Worm (Caenorhabditis elegans) whole organism, L1 larva: ENCODE data around the gene dyci-1.

Experiments used
- C04F5.9 ChIP-seq: sonication (generic microtip); optimal IDR thresholded peaks from 2 replicates; lab custom pipeline; 2016; ENCODE audit warnings: missing genetic modification characterization, missing compliant biosample characterization
- alr-1 ChIP-seq: fragments of 200-800 bp; sonication (Bioruptor generic); optimal IDR thresholded peaks from 2 replicates; lab custom pipeline; 2018; ENCODE audit warnings: borderline replicate concordance, mild to moderate bottlenecking, missing genetic modification characterization, missing compliant biosample characterization
- aly-2 ChIP-seq: fragments of 150-350 bp; optimal IDR thresholded peaks from 2 replicates; lab custom pipeline; 2014; ENCODE audit warnings: missing biosample characterization, missing genetic modification characterization
- ama-1 ChIP-seq: fragments of 150-350 bp; optimal IDR thresholded peaks from 2 replicates; lab custom pipeline; 2014
- blmp-1 ChIP-seq: fragments of 150-350 bp; optimal IDR thresholded peaks from 2 replicates; lab custom pipeline; 2014; ENCODE audit warnings: missing biosample characterization, missing genetic modification characterization
- ceh-90 ChIP-seq: sonication (generic microtip); optimal IDR thresholded peaks from 2 replicates; lab custom pipeline; 2016; ENCODE audit warnings: missing genetic modification characterization, missing compliant biosample characterization
- ces-1 ChIP-seq: fragments of 150-350 bp; optimal IDR thresholded peaks from 2 replicates; lab custom pipeline; 2014; ENCODE audit warnings: missing biosample characterization, missing genetic modification reagents, missing genetic modification characterization
- dpl-1 ChIP-seq, 3 experiments: fragments of 150-350 bp in 2 of 3; sonication (generic microtip) in 1 of 3; optimal IDR thresholded peaks; 2 replicates each; lab custom pipeline; 2014 to 2017; ENCODE audit warnings: missing biosample characterization in 3 of 3, missing genetic modification characterization in 3 of 3, missing genetic modification reagents in 3 of 3
- efl-1 ChIP-seq, 4 experiments: fragments of 150-350 bp; optimal IDR thresholded peaks in 3 of 4; peaks in 1 of 4; 1 replicate in 1 of 4; 2 replicates in 3 of 4; lab custom pipeline; 2014; ENCODE audit warnings: missing biosample characterization in 2 of 4, missing genetic modification characterization in 2 of 4, missing genetic modification reagents in 2 of 4
- elt-2 ChIP-seq: sonication (generic microtip); optimal IDR thresholded peaks from 2 replicates; lab custom pipeline; 2016; ENCODE audit warnings: missing genetic modification characterization, mild to moderate bottlenecking, inconsistent platforms, missing compliant biosample characterization, missing genetic modification reagents
- elt-3 ChIP-seq, 6 experiments: fragments of 150-350 bp in 1 of 6; sonication (generic microtip); optimal IDR thresholded peaks; 2 replicates each; lab custom pipeline; 2017 to 2018; ENCODE audit warnings: missing biosample characterization in 6 of 6, missing genetic modification characterization in 6 of 6, inconsistent platforms in 1 of 6
- ets-5 ChIP-seq: fragments of 200-800 bp; sonication (Bioruptor generic); IDR thresholded peaks from 2 replicates; pipeline ENCODE4 v1.3.6; 2022; ENCODE audit warnings: missing genetic modification characterization, missing compliant biosample characterization
- fkh-10 ChIP-seq: sonication (generic microtip); optimal IDR thresholded peaks from 2 replicates; lab custom pipeline; 2017; ENCODE audit warnings: missing biosample characterization, missing genetic modification reagents, missing genetic modification characterization
- fos-1 ChIP-seq: fragments of 150-350 bp; optimal IDR thresholded peaks from 2 replicates; lab custom pipeline; 2014; ENCODE audit warnings: missing biosample characterization, missing genetic modification characterization
- hlh-17 ChIP-seq: fragments of 200-800 bp; sonication (Bioruptor generic); optimal IDR thresholded peaks from 2 replicates; lab custom pipeline; 2018; ENCODE audit warnings: missing genetic modification characterization, mild to moderate bottlenecking, missing compliant biosample characterization, moderate library complexity, borderline replicate concordance
- hpl-2 ChIP-seq: fragments of 150-350 bp; optimal IDR thresholded peaks from 2 replicates; lab custom pipeline; 2014; ENCODE audit warnings: missing biosample characterization, missing genetic modification reagents, missing genetic modification characterization
- irx-1 ChIP-seq: sonication (generic microtip); optimal IDR thresholded peaks from 2 replicates; lab custom pipeline; 2016; ENCODE audit warnings: missing genetic modification characterization, missing compliant biosample characterization
- lin-14 ChIP-seq: fragments of 200-800 bp; sonication (Bioruptor generic); optimal IDR thresholded peaks from 2 replicates; lab custom pipeline; 2018; ENCODE audit warnings: mild to moderate bottlenecking, missing genetic modification characterization, moderate library complexity, missing compliant biosample characterization
- lir-3 ChIP-seq: sonication (generic microtip); optimal IDR thresholded peaks from 2 replicates; lab custom pipeline; 2016; ENCODE audit warnings: mild to moderate bottlenecking, missing genetic modification characterization, moderate library complexity, missing compliant biosample characterization; ENCODE audit not compliant: poor library complexity
- mep-1 ChIP-seq: fragments of 150-350 bp; optimal IDR thresholded peaks from 2 replicates; lab custom pipeline; 2014; ENCODE audit warnings: missing biosample characterization, missing genetic modification characterization
- nhr-11 ChIP-seq: fragments of 150-350 bp; optimal IDR thresholded peaks from 2 replicates; lab custom pipeline; 2014; ENCODE audit warnings: missing biosample characterization, missing genetic modification characterization
- nhr-12 ChIP-seq: sonication (generic microtip); optimal IDR thresholded peaks from 2 replicates; lab custom pipeline; 2017; ENCODE audit warnings: missing biosample characterization, missing genetic modification characterization
- nhr-19 ChIP-seq: fragments of 200-800 bp; sonication (Bioruptor generic); conservative IDR thresholded peaks from 2 replicates; pipeline ENCODE4 v1.3.6; 2022; ENCODE audit warnings: missing genetic modification characterization, missing compliant biosample characterization
- nhr-237 ChIP-seq: fragments of 150-350 bp; optimal IDR thresholded peaks from 2 replicates; lab custom pipeline; 2014; ENCODE audit warnings: missing biosample characterization, missing genetic modification characterization
- nhr-28 ChIP-seq: fragments of 150-350 bp; optimal IDR thresholded peaks from 2 replicates; lab custom pipeline; 2014; ENCODE audit warnings: missing biosample characterization, missing genetic modification characterization
- nhr-47 ChIP-seq: sonication (generic microtip); optimal IDR thresholded peaks from 2 replicates; lab custom pipeline; 2016; ENCODE audit warnings: mild to moderate bottlenecking, missing genetic modification characterization, moderate library complexity, missing compliant biosample characterization
- nhr-77 ChIP-seq: fragments of 150-350 bp; optimal IDR thresholded peaks from 2 replicates; lab custom pipeline; 2014; ENCODE audit warnings: missing biosample characterization, missing genetic modification characterization
- nhr-84 ChIP-seq: sonication (generic microtip); optimal IDR thresholded peaks from 2 replicates; lab custom pipeline; 2017; ENCODE audit warnings: missing biosample characterization, missing genetic modification characterization
- nhr-85 ChIP-seq: sonication (generic microtip); peaks from one replicate; lab custom pipeline; 2016; ENCODE audit warnings: missing genetic modification characterization, inconsistent platforms, missing compliant biosample characterization
- pag-3 ChIP-seq: sonication (generic microtip); optimal IDR thresholded peaks from 2 replicates; lab custom pipeline; 2017; ENCODE audit warnings: missing genetic modification characterization, mild to moderate bottlenecking, missing compliant biosample characterization, antibody characterized with exemption, borderline replicate concordance; ENCODE audit not compliant: insufficient read depth
- sox-4 ChIP-seq: sonication (generic microtip); optimal IDR thresholded peaks from 2 replicates; lab custom pipeline; 2016; ENCODE audit warnings: missing genetic modification characterization, missing compliant biosample characterization
- sptf-1 ChIP-seq: fragments of 150-350 bp; optimal IDR thresholded peaks from 2 replicates; lab custom pipeline; 2014; ENCODE audit warnings: missing biosample characterization, missing genetic modification characterization
- tlp-1 ChIP-seq: fragments of 150-350 bp; optimal IDR thresholded peaks from 2 replicates; lab custom pipeline; 2014; ENCODE audit warnings: missing biosample characterization, missing genetic modification characterization
- unc-62 ChIP-seq: fragments of 150-350 bp; optimal IDR thresholded peaks from 2 replicates; lab custom pipeline; 2014; ENCODE audit warnings: missing biosample characterization, missing genetic modification reagents, missing genetic modification characterization
- unc-98 ChIP-seq: fragments of 200-800 bp; sonication (Bioruptor generic); IDR thresholded peaks from 2 replicates; pipeline ENCODE4 v1.3.6; 2022; ENCODE audit warnings: missing genetic modification characterization, missing compliant biosample characterization
- vab-15 ChIP-seq: sonication (generic microtip); optimal IDR thresholded peaks from 2 replicates; lab custom pipeline; 2017; ENCODE audit warnings: missing genotype, mild to moderate bottlenecking, missing genetic modification characterization, missing compliant biosample characterization
- xbp-1 ChIP-seq: sonication (generic microtip); optimal IDR thresholded peaks from 2 replicates; lab custom pipeline; 2016; ENCODE audit warnings: missing genetic modification characterization, missing compliant biosample characterization
- ztf-11 ChIP-seq, 2 experiments: sonication (generic microtip); optimal IDR thresholded peaks; 2 replicates each; lab custom pipeline; 2016 to 2017; ENCODE audit warnings: missing genetic modification characterization in 2 of 2, missing biosample characterization in 1 of 2, missing compliant biosample characterization in 1 of 2
- ztf-4 ChIP-seq: fragments of 150-350 bp; optimal IDR thresholded peaks from 2 replicates; lab custom pipeline; 2014; ENCODE audit warnings: missing biosample characterization, missing genetic modification characterization

The dyci-1 gene

ce11 chrIV:6747652-6748051, 37.4 kb downstream of the dyci-1 start (continued):
- TF ChIP-seq nhr-84 = no peak
- no peak for TF ChIP-seq pag-3 (tag; lab: Kevin White, UChicago)
- TF ChIP-seq nhr-77 (tag; lab: Kevin White, UChicago) = no peak
- TF ChIP-seq elt-2 (tag; lab: Kevin White, UChicago) = no peak
- peak; percentile 50 for TF ChIP-seq blmp-1 (tag; lab: Kevin White, UChicago)
- no peak for TF ChIP-seq nhr-237
- peak; percentile 26 for TF ChIP-seq nhr-19 (GFP tag; lab: Robert Waterston, UW)
- TF ChIP-seq ama-1 (lab: Kevin White, UChicago) = no peak
- peak; percentile 18 to 31 (median 31) for TF ChIP-seq dpl-1 (GFP tag; optimal IDR thresholded peaks at IDR 0.05; lab: Kevin White, UChicago)
- TF ChIP-seq nhr-47 = peak; percentile 47
- no peak for TF ChIP-seq nhr-11 (tag; lab: Kevin White, UChicago)
- no peak for TF ChIP-seq hlh-17 (GFP tag; lab: Kevin White, UChicago)
- TF ChIP-seq xbp-1 (tag; lab: Kevin White, UChicago) = peak; percentile 36
- peak; percentile 51 for TF ChIP-seq lin-14 (GFP tag; lab: Kevin White, UChicago)
- peak in 1 of 2 experiments; percentile 37 for TF ChIP-seq efl-1 (optimal IDR thresholded peaks at IDR 0.05; lab: Kevin White, UChicago)
- TF ChIP-seq efl-1 (GFP tag; optimal IDR thresholded peaks at IDR 0.05 in 1 of 2; lab: Kevin White, UChicago) = peak; percentile 24 to 71
- peak in 1 of 2 experiments; percentile 47 for TF ChIP-seq ztf-11 (tag; optimal IDR thresholded peaks at IDR 0.05; lab: Kevin White, UChicago)
- peak; percentile 48 for TF ChIP-seq irx-1 (tag; lab: Kevin White, UChicago)
- TF ChIP-seq fos-1 = no peak
- TF ChIP-seq ets-5 = no peak
- TF ChIP-seq unc-98 (GFP tag; lab: Robert Waterston, UW) = no peak
- TF ChIP-seq sptf-1 (tag; lab: Kevin White, UChicago) = no peak
- TF ChIP-seq mep-1 (tag; lab: Kevin White, UChicago) = peak; percentile 40
- TF ChIP-seq sox-4 (tag; lab: Kevin White, UChicago) = no peak
- TF ChIP-seq alr-1 (tag; lab: Kevin White, UChicago) = no peak
- TF ChIP-seq elt-3 (tag; optimal IDR thresholded peaks at IDR 0.05; lab: Kevin White, UChicago) = no peak
- TF ChIP-seq nhr-28 (tag; lab: Kevin White, UChicago) = no peak
- peak; percentile 9 for TF ChIP-seq C04F5.9
- TF ChIP-seq ztf-4 (tag; lab: Kevin White, UChicago) = no peak
- no peak for TF ChIP-seq tlp-1 (tag; lab: Kevin White, UChicago)
- TF ChIP-seq vab-15 (tag; lab: Kevin White, UChicago) = no peak

ce11 chrIV:6747083-6747482, 38.0 kb downstream of the dyci-1 start:
- TF ChIP-seq unc-98 (GFP tag; lab: Robert Waterston, UW) = no peak
- TF ChIP-seq efl-1 (optimal IDR thresholded peaks at IDR 0.05; lab: Kevin White, UChicago) = no peak
- TF ChIP-seq efl-1 (GFP tag; optimal IDR thresholded peaks at IDR 0.05 in 1 of 2; lab: Kevin White, UChicago) = peak in 1 of 2 experiments; percentile 76
- TF ChIP-seq unc-62 (GFP tag; lab: Kevin White, UChicago) = no peak
- TF ChIP-seq ces-1 = no peak
- TF ChIP-seq ceh-90 = no peak

- TF ChIP-seq aly-2 (tag; lab: Kevin White, UChicago) (no peak), lir-3 (tag; lab: Kevin White, UChicago) (no peak), fkh-10 (GFP tag; lab: Kevin White, UChicago) (no peak), vab-15 (tag; lab: Kevin White, UChicago) (no peak), nhr-12 (no peak), efl-1 (optimal IDR thresholded peaks at IDR 0.05; lab: Kevin White, UChicago) (no peak), efl-1 (GFP tag; optimal IDR thresholded peaks at IDR 0.05 in 1 of 2; lab: Kevin White, UChicago) (no peak), hpl-2 (GFP tag; lab: Kevin White, UChicago) (no peak), nhr-85 (tag; lab: Kevin White, UChicago) (peak; percentile 31)
Observed at ce11 chrIV:6742159-6742558, 42.9 kb downstream of the dyci-1 start, which contains the start of gene smg-7. Gene smg-7, minus strand, starts transcription at chrIV:6742443.
